Worm (Caenorhabditis elegans): Measurements from ENCODE around the gene col-92.
A peak's percentile ranks its signal among the peaks of the same experiment; 100 is the strongest.
"Not testable (repeated sequence)": the region's sequence is repeated elsewhere in the genome, so short reads cannot be mapped to it uniquely, and the experiment has no call there.

Gene col-92

DNA sequence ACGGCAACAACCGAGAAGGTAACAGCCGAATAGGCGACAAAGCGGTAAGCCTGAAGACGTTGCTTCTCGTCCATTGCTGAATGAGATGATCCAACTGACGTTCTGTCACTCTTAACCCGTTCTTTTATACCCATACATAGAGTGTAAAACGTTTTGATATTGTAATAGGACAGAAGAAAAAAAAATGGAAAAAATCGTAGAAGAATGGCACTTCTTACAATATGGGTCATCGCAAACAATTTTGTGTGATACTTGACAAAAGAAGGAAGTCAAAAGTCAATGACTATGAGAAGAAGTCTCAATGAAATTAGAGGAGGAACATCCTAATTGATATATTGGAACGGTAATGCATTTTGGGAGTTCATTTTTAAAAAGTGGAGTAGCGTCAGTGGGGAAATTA lies at the start of gene col-92:
Gene col-92, minus strand, starts transcription at position 101 of the 400 bp plus-strand sequence.
- peak; percentile 4 for TF ChIP-seq nhr-25 (tag; optimal IDR thresholded peaks at IDR 0.05)
- TF ChIP-seq nhr-11 (tag; optimal IDR thresholded peaks at IDR 0.05), result no peak
- TF ChIP-seq ceh-82 (tag; optimal IDR thresholded peaks at IDR 0.05), result no peak
- TF ChIP-seq nfya-1 (tag; optimal IDR thresholded peaks at IDR 0.05; ENCODE audit: insufficient read depth), result no peak

DNA sequence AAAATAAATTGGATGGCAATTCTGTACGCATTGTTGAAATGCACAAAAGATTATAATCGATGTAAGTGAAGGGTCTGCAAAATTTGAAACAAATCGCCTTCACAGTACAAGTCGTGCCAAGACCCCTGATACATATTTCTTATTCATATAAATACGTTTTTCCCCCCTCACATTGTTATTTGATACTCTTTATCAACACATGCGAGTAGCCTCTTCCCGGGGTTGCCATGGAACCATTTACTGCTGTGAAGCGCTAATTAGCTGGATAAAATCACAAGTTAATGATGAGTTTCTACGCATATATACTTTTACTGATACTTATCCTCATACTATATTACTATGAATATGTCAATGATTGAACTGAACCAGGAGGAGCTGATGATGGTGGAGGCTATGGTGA lies 48.3 kb upstream of the col-92 start, which contains the start of gene Y48A6B.14:
Gene Y48A6B.14, plus strand, starts transcription at position 301 of the 400 bp plus-strand sequence.
- no peak for TF ChIP-seq ztf-4 (tag; optimal IDR thresholded peaks at IDR 0.05)
- TF ChIP-seq nhr-67 (tag; optimal IDR thresholded peaks at IDR 0.05), result no peak
- TF ChIP-seq lsy-12 (tag; optimal IDR thresholded peaks at IDR 0.05), result no peak
- TF ChIP-seq tbx-2 (tag; optimal IDR thresholded peaks at IDR 0.05), result no peak
- TF ChIP-seq zag-1 (tag; optimal IDR thresholded peaks at IDR 0.05), result no peak
- TF ChIP-seq egl-27 (tag; optimal IDR thresholded peaks at IDR 0.05), result no peak
- no peak for TF ChIP-seq unc-39 (tag; optimal IDR thresholded peaks at IDR 0.05)
- no peak for TF ChIP-seq egl-5 (tag; optimal IDR thresholded peaks at IDR 0.05)
- no peak for TF ChIP-seq fos-1 (tag; optimal IDR thresholded peaks at IDR 0.05)
- TF ChIP-seq ceh-82 (tag; optimal IDR thresholded peaks at IDR 0.05), result no peak
- no peak for TF ChIP-seq fkh-10 (GFP tag; optimal IDR thresholded peaks at IDR 0.05)
- no peak for TF ChIP-seq ama-1 (optimal IDR thresholded peaks at IDR 0.05)
- no peak for TF ChIP-seq nhr-76 (tag; optimal IDR thresholded peaks at IDR 0.05)
- TF ChIP-seq elt-3 (tag; optimal IDR thresholded peaks at IDR 0.05), result no peak
- TF ChIP-seq ztf-11 (tag; optimal IDR thresholded peaks at IDR 0.05), result no peak
- no peak for TF ChIP-seq eor-1 (tag; optimal IDR thresholded peaks at IDR 0.05)
- no peak for TF ChIP-seq ZK546.5 (tag; optimal IDR thresholded peaks at IDR 0.05)
- no peak for TF ChIP-seq fkh-2 (tag; optimal IDR thresholded peaks at IDR 0.05)

DNA sequence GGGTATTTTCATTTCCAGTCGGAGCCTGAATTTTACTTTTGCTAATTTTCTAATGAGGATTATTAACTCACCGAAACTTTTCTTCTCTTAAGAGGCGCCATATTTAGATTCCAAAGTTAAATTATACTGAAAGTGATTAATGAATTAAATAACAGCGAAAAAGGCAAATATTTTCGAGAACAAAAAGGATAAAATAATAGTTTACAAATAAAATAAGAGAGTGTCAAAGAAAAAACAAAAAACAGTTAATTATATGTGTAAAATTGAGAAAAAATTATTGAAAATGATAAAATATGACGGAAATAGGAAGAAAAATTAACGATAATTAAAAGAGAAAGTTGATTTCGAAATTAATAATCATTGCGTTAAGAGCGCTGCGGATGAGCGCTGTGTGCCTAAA lies 46.3 kb upstream of the col-92 start, which contains the start of gene Y48A6B.8:
Gene Y48A6B.8, minus strand, starts transcription at position 101 of the 400 bp plus-strand sequence.
- not testable (repeated sequence) for TF ChIP-seq hmg-11, tbx-2, elt-3 (tag; optimal IDR thresholded peaks at IDR 0.05)

DNA sequence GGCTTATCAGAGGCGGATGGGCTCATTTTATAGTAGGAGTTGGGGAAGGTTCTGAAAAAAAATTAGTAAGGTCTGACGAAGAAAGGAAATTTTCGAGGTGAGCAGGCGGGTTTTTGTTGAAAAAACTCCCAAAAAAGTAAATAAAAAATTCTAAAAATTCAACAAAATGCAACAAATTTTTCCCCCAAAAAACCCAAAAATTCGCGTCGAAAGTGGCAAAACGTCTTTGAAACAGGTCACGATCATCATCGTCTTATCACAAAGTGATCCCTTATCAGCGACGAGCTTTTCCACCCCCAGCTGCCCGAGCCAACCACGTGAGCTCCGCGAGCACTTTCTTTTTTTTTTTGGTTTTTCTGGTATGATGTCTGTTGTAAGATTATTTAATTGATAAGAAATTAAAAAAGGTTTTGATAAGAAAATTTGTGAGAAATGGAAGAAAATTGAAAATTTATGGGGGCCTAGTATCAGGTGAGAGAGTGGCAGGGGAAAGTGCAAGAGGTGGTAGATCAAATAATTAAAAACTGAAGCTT lies 43.5 kb upstream of the col-92 start, which contains the start of gene Y48A6B.7:
Gene Y48A6B.7, minus strand, starts transcription at position 51 of the 533 bp plus-strand sequence.
- TF ChIP-seq nfya-1 (tag; optimal IDR thresholded peaks at IDR 0.05; ENCODE audit: insufficient read depth), result peak; percentile 13
- peak; percentile 36 for TF ChIP-seq skn-1 (tag; optimal IDR thresholded peaks at IDR 0.05)
- peak; percentile 20 for TF ChIP-seq jun-1 (tag; optimal IDR thresholded peaks at IDR 0.05)
- no peak for TF ChIP-seq mml-1 (tag; optimal IDR thresholded peaks at IDR 0.05)
- TF ChIP-seq ceh-28 (tag; optimal IDR thresholded peaks at IDR 0.05), result no peak
- peak; percentile 70 for TF ChIP-seq pha-4 (tag; optimal IDR thresholded peaks at IDR 0.05)
- peak; percentile 99 for TF ChIP-seq pqm-1 (tag; optimal IDR thresholded peaks at IDR 0.05)
- TF ChIP-seq elt-2 (tag; optimal IDR thresholded peaks at IDR 0.05), result peak; percentile 100

DNA sequence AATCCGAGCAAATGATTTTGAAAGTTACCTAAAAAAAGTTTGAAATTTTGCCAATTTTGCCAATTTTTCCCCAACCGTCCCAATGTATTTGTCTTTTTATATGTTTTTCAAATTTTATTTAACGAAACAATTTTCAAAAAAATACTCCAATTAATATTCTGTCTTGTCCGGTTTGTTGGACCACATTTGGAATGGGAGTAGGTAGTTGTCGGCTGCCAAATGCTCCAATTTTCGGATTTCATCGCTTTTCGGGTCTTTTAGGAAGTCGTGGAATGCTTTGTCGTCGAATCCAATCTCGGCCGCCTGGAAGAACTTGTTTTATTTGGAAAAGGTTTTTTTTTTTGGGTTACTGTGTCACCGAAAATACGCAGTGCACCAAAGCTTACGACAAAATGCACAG lies 42.1 kb upstream of the col-92 start:
- TF ChIP-seq nhr-67 (tag; optimal IDR thresholded peaks at IDR 0.05) (no peak), ZK546.5 (tag; optimal IDR thresholded peaks at IDR 0.05) (no peak), eor-1 (tag; optimal IDR thresholded peaks at IDR 0.05) (no peak)

DNA sequence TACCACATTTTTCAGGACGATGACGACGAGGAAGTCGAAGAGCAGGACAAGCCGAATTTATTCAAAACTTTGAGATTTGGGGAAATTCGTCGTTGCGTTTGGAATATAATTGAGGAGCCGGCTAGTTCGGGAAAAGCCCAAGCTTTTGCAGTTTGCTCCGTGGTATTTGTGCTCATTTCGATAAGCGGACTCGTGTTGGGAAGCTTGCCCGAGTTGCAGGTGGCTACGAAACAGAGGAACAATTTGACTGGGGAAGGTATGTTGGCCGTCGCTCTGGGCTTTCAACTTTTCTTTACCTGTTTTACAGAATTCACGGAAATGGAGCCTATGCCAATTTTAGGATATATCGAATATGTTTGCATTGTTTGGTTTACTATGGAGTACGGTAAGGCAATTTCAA lies 39.2 kb upstream of the col-92 start:
- TF ChIP-seq nhr-76 (tag; optimal IDR thresholded peaks at IDR 0.05) (no peak), skn-1 (tag; optimal IDR thresholded peaks at IDR 0.05) (no peak), lin-15B (tag; optimal IDR thresholded peaks at IDR 0.05) (no peak), pqm-1 (tag; optimal IDR thresholded peaks at IDR 0.05) (no peak), tbx-2 (tag; optimal IDR thresholded peaks at IDR 0.05) (no peak), fkh-10 (GFP tag; optimal IDR thresholded peaks at IDR 0.05) (no peak), eor-1 (tag; optimal IDR thresholded peaks at IDR 0.05) (no peak), lsy-12 (tag; optimal IDR thresholded peaks at IDR 0.05) (no peak), nhr-23 (tag; optimal IDR thresholded peaks at IDR 0.05) (no peak), ceh-9 (tag; optimal IDR thresholded peaks at IDR 0.05) (no peak), aly-2 (tag; optimal IDR thresholded peaks at IDR 0.05) (no peak), R02D3.7 (tag; optimal IDR thresholded peaks at IDR 0.05) (no peak), nhr-11 (tag; optimal IDR thresholded peaks at IDR 0.05) (no peak), nhr-12 (tag; optimal IDR thresholded peaks at IDR 0.05) (no peak), nhr-237 (tag; optimal IDR thresholded peaks at IDR 0.05) (no peak), elt-1 (tag; optimal IDR thresholded peaks at IDR 0.05) (no peak), egl-5 (tag; optimal IDR thresholded peaks at IDR 0.05) (no peak), elt-2 (tag; optimal IDR thresholded peaks at IDR 0.05) (no peak), daf-12 (tag; optimal IDR thresholded peaks at IDR 0.05) (no peak)

Measured in whole organism, L3 larva.